Fruit fly (Drosophila melanogaster) whole organism, wandering third instar larva: Measurements from ENCODE around the gene VhaSFD.

Experiments used
- Abd-B ChIP-seq: fragments of >200 bp; optimal IDR thresholded peaks from 2 replicates; lab custom pipeline; 2017; ENCODE audit warnings: missing biosample characterization, missing genetic modification characterization
- CG32264 ChIP-seq: fragments of 200-800 bp; sonication (Bioruptor generic); optimal IDR thresholded peaks from 2 replicates; lab custom pipeline; 2016; ENCODE audit warnings: missing biosample characterization, missing genetic modification characterization
- CG9705 ChIP-seq: fragments of 200-800 bp; sonication (Bioruptor generic); optimal IDR thresholded peaks from 2 replicates; lab custom pipeline; 2018; ENCODE audit warnings: missing biosample characterization, mild to moderate bottlenecking, missing genetic modification characterization
- CrebA ChIP-seq: fragments of 200-800 bp; sonication (Bioruptor generic); optimal IDR thresholded peaks from 2 replicates; lab custom pipeline; 2016; ENCODE audit warnings: missing biosample characterization, mild to moderate bottlenecking, missing genetic modification characterization, borderline replicate concordance
- Dfd ChIP-seq: fragments of >200 bp; optimal IDR thresholded peaks from 2 replicates; lab custom pipeline; 2017; ENCODE audit warnings: missing biosample characterization, missing genetic modification characterization
- Dif ChIP-seq: fragments of 200-275, 200-300 bp; sonication (Bioruptor generic); optimal IDR thresholded peaks from 2 replicates; lab custom pipeline; 2018; ENCODE audit warnings: missing biosample characterization, missing genetic modification characterization; ENCODE audit not compliant: partially characterized antibody
- GATAd ChIP-seq: sonication (Bioruptor generic); optimal IDR thresholded peaks from 2 replicates; lab custom pipeline; 2016; ENCODE audit warnings: missing biosample characterization, missing genetic modification characterization
- HLH106 ChIP-seq: fragments of 200-800 bp; optimal IDR thresholded peaks from 3 replicates; lab custom pipeline; 2019; ENCODE audit warnings: missing biosample characterization, mild to moderate bottlenecking, missing genetic modification characterization, moderate library complexity
- Hnf4 ChIP-seq: fragments of 200-800 bp; sonication (Bioruptor generic); optimal IDR thresholded peaks from 2 replicates; lab custom pipeline; 2016; ENCODE audit warnings: missing biosample characterization, mild to moderate bottlenecking, missing genetic modification characterization
- Hr78 ChIP-seq: fragments of >200 bp; optimal IDR thresholded peaks from 2 replicates; lab custom pipeline; 2017; ENCODE audit warnings: missing biosample characterization, missing genetic modification characterization
- Hr83 ChIP-seq: fragments of 200-300 bp; sonication (Bioruptor generic); optimal IDR thresholded peaks from 2 replicates; lab custom pipeline; 2016; ENCODE audit warnings: missing biosample characterization, mild to moderate bottlenecking, missing genetic modification characterization, moderate library complexity; ENCODE audit not compliant: poor library complexity, severe bottlenecking
- Jra ChIP-seq: sonication (Bioruptor generic); optimal IDR thresholded peaks from 2 replicates; lab custom pipeline; 2016; ENCODE audit warnings: missing biosample characterization, missing genetic modification characterization
- Mio ChIP-seq: sonication (Bioruptor generic); optimal IDR thresholded peaks from 2 replicates; lab custom pipeline; 2016; ENCODE audit warnings: missing biosample characterization, missing genetic modification characterization
- Myc ChIP-seq: fragments of >200 bp; optimal IDR thresholded peaks from 2 replicates; lab custom pipeline; 2017
- N ChIP-seq: fragments of >200 bp; optimal IDR thresholded peaks from 2 replicates; lab custom pipeline; 2018; ENCODE audit warnings: missing biosample characterization, missing external identifiers, missing genetic modification characterization
- OdsH ChIP-seq: fragments of 200-800 bp; sonication (Bioruptor generic); optimal IDR thresholded peaks from 2 replicates; lab custom pipeline; 2016; ENCODE audit warnings: missing biosample characterization, mild to moderate bottlenecking, missing genetic modification characterization
- Rel ChIP-seq, 2 experiments: fragments of 200-800 bp; sonication (Bioruptor generic) in 1 of 2; optimal IDR thresholded peaks; 2 replicates in 1 of 2; 3 replicates in 1 of 2; lab custom pipeline; 2016 to 2019; ENCODE audit warnings: mild to moderate bottlenecking in 2 of 2, missing biosample characterization in 2 of 2, missing genetic modification characterization in 2 of 2, moderate library complexity in 1 of 2
- Sp1 ChIP-seq: fragments of 200-800 bp; sonication (Bioruptor generic); optimal IDR thresholded peaks from 3 replicates; lab custom pipeline; 2019; ENCODE audit warnings: missing biosample characterization, mild to moderate bottlenecking, missing genetic modification characterization, moderate library complexity
- Vsx2 ChIP-seq: fragments of 200-300, 225-300 bp; sonication (Bioruptor generic); optimal IDR thresholded peaks from 2 replicates; lab custom pipeline; 2018; ENCODE audit warnings: missing biosample characterization, missing genetic modification characterization; ENCODE audit not compliant: partially characterized antibody
- br ChIP-seq: fragments of 200-800 bp; sonication (Bioruptor generic); optimal IDR thresholded peaks from 2 replicates; lab custom pipeline; 2016; ENCODE audit warnings: missing biosample characterization, missing genetic modification characterization
- brk ChIP-seq: fragments of 200-800 bp; sonication (Bioruptor generic); optimal IDR thresholded peaks from 2 replicates; lab custom pipeline; 2016; ENCODE audit warnings: missing biosample characterization, mild to moderate bottlenecking, missing genetic modification characterization
- dl ChIP-seq, 2 experiments: fragments of 175-275, 200-275 bp in 1 of 2; fragments of 200-275 bp in 1 of 2; sonication (Bioruptor generic); optimal IDR thresholded peaks; lab custom pipeline; 2018; ENCODE audit warnings: mild to moderate bottlenecking in 2 of 2, missing biosample characterization in 2 of 2, missing genetic modification characterization in 2 of 2, moderate library complexity in 2 of 2; ENCODE audit not compliant: partially characterized antibody in 2 of 2, insufficient read depth in 1 of 2
- dmrt93B ChIP-seq: fragments of 200-800 bp; sonication (Bioruptor generic); optimal IDR thresholded peaks from 2 replicates; lab custom pipeline; 2018; ENCODE audit warnings: missing biosample characterization, mild to moderate bottlenecking, missing genetic modification characterization
- dsf ChIP-seq: sonication (Bioruptor generic); optimal IDR thresholded peaks from 2 replicates; lab custom pipeline; 2016; ENCODE audit warnings: missing biosample characterization, missing genetic modification characterization, borderline replicate concordance
- ey ChIP-seq: fragments of 200-800 bp; sonication (Bioruptor generic); optimal IDR thresholded peaks from 2 replicates; lab custom pipeline; 2016; ENCODE audit warnings: missing biosample characterization, missing genetic modification characterization
- foxo ChIP-seq, 2 experiments: fragments of 200-800 bp; sonication (Bioruptor generic); optimal IDR thresholded peaks; 2 replicates in 1 of 2; 3 replicates in 1 of 2; lab custom pipeline; 2016 to 2017; ENCODE audit warnings: missing biosample characterization in 2 of 2, missing genetic modification characterization in 2 of 2
- fru ChIP-seq: fragments of 200-800 bp; sonication (Bioruptor generic); optimal IDR thresholded peaks from 3 replicates; lab custom pipeline; 2016; ENCODE audit warnings: missing biosample characterization, mild to moderate bottlenecking, missing genetic modification characterization
- h ChIP-seq: fragments of 200-800 bp; sonication (Bioruptor generic); optimal IDR thresholded peaks from 3 replicates; lab custom pipeline; 2016; ENCODE audit warnings: missing biosample characterization, mild to moderate bottlenecking, missing genetic modification characterization
- jim ChIP-seq: fragments of 175-275, 200-325 bp; sonication (Bioruptor generic); optimal IDR thresholded peaks from 2 replicates; lab custom pipeline; 2016; ENCODE audit warnings: missing biosample characterization, mild to moderate bottlenecking, missing genetic modification characterization
- lola ChIP-seq: fragments of >200 bp; optimal IDR thresholded peaks from 2 replicates; lab custom pipeline; 2017; ENCODE audit warnings: missing biosample characterization, missing genetic modification characterization
- pan ChIP-seq: fragments of >200 bp; optimal IDR thresholded peaks from 2 replicates; lab custom pipeline; 2017
- psq ChIP-seq: fragments of 200-800 bp; sonication (Bioruptor generic); optimal IDR thresholded peaks from 3 replicates; lab custom pipeline; 2017; ENCODE audit warnings: missing biosample characterization, mild to moderate bottlenecking, missing genetic modification characterization, moderate library complexity
- rgr ChIP-seq: fragments of 200-800 bp; sonication (Bioruptor generic); optimal IDR thresholded peaks from 3 replicates; lab custom pipeline; 2016; ENCODE audit warnings: missing biosample characterization, mild to moderate bottlenecking, missing genetic modification characterization
- sage ChIP-seq: fragments of 200-800 bp; sonication (Bioruptor generic); optimal IDR thresholded peaks from 2 replicates; lab custom pipeline; 2016; ENCODE audit warnings: missing biosample characterization, mild to moderate bottlenecking, missing genetic modification characterization
- sv ChIP-seq: fragments of 200-800 bp; sonication (Bioruptor generic); optimal IDR thresholded peaks from 3 replicates; lab custom pipeline; 2016; ENCODE audit warnings: missing biosample characterization, missing genetic modification characterization
- tai ChIP-seq: sonication (Bioruptor generic); optimal IDR thresholded peaks from 2 replicates; lab custom pipeline; 2016; ENCODE audit warnings: missing biosample characterization, missing genetic modification characterization
- usp ChIP-seq: fragments of >200 bp; optimal IDR thresholded peaks from 2 replicates; lab custom pipeline; 2017; ENCODE audit warnings: missing biosample characterization, missing genetic modification characterization
- woc ChIP-seq: sonication (Bioruptor generic); optimal IDR thresholded peaks from 2 replicates; lab custom pipeline; 2016; ENCODE audit warnings: missing biosample characterization, mild to moderate bottlenecking, missing genetic modification characterization

The VhaSFD gene

DNA sequence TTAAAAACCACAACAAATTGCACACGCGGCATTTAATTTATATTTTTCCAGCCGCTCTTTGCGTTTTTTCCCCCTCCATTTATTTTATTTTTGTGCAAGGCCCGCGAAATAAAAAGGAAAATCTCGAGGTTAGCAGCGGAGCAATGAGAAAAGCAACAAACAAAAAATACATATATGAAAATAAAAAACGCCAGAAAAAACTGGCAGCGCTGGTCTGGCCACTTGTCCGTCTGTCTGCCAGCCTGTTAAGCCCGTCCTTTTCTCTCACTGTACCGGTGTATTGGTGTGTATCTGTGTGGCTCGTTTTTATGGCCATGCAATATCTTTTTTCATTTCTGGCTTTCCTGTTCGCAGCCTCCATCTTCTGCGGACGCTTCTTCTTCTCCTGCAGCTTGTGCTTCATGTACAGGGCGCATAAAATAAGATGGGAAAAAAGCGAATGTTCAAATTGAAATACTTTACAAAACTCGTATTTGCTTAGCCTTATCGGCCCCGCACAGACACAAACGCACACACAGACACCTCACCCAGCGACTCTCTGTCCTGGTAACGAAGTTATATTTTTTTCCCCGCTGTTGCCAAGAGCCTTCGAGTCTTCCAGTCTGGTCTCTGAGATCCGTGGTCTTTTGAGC, 41.1 kb downstream of the VhaSFD start:
- TF ChIP-seq jim (GFP tag; lab: Kevin White, UChicago), result no peak
- no peak for TF ChIP-seq Mio (GFP tag; lab: Kevin White, UChicago)
- TF ChIP-seq dl (GFP tag; optimal IDR thresholded peaks at IDR 0.05; lab: Kevin White, UChicago; ENCODE audit: insufficient read depth in 1 of 2, partially characterized antibody in 2 of 2), result peak in 1 of 2 experiments; percentile 15
- TF ChIP-seq brk (GFP tag; lab: Kevin White, UChicago), result no peak
- TF ChIP-seq CG9705 (GFP tag; lab: Kevin White, UChicago), result no peak
- peak; percentile 32 for TF ChIP-seq h (GFP tag; lab: Kevin White, UChicago)
- TF ChIP-seq woc (GFP tag; lab: Kevin White, UChicago), result peak; percentile 41
- no peak for TF ChIP-seq dsf (GFP tag; lab: Kevin White, UChicago)
- no peak for TF ChIP-seq Vsx2 (GFP tag; lab: Kevin White, UChicago)
- TF ChIP-seq Hr83 (GFP tag; lab: Kevin White, UChicago), result no peak
- TF ChIP-seq Rel (GFP tag; optimal IDR thresholded peaks at IDR 0.05; lab: Kevin White, UChicago), result peak; percentile 55
- TF ChIP-seq Rel (tag; optimal IDR thresholded peaks at IDR 0.05; lab: Kevin White, UChicago), result peak; percentile 15
- TF ChIP-seq Myc (lab: Kevin White, UChicago), result no peak
- peak; percentile 20 for TF ChIP-seq ey
- TF ChIP-seq psq, result peak; percentile 86
- TF ChIP-seq Jra (GFP tag; lab: Kevin White, UChicago), result peak; percentile 41
- TF ChIP-seq pan, result no peak
- TF ChIP-seq rgr (GFP tag; lab: Kevin White, UChicago), result no peak
- no peak for TF ChIP-seq dmrt93B (GFP tag; lab: Kevin White, UChicago)
- TF ChIP-seq sv, result no peak
- TF ChIP-seq sage (GFP tag; lab: Kevin White, UChicago), result no peak
- TF ChIP-seq lola, result no peak
- no peak for TF ChIP-seq HLH106 (tag; lab: Kevin White, UChicago)
- TF ChIP-seq br (GFP tag; lab: Kevin White, UChicago), result peak; percentile 4
- no peak for TF ChIP-seq usp
- peak; percentile 59 for TF ChIP-seq CrebA
- TF ChIP-seq Abd-B (GFP tag; lab: Kevin White, UChicago), result no peak
- peak; percentile 16 for TF ChIP-seq CG32264 (GFP tag; lab: Kevin White, UChicago)
- no peak for TF ChIP-seq tai (GFP tag; lab: Kevin White, UChicago)
- peak; percentile 64 for TF ChIP-seq Sp1 (GFP tag; lab: Kevin White, UChicago)
- TF ChIP-seq Dfd (GFP tag; lab: Kevin White, UChicago), result no peak
- no peak for TF ChIP-seq Dif (GFP tag; lab: Kevin White, UChicago)
- peak; percentile 34 for TF ChIP-seq OdsH (GFP tag; lab: Kevin White, UChicago)
- TF ChIP-seq Hr78 (GFP tag; lab: Kevin White, UChicago), result no peak
- no peak for TF ChIP-seq N (GFP tag; lab: Kevin White, UChicago)
- TF ChIP-seq GATAd (GFP tag; lab: Kevin White, UChicago), result no peak
- peak; percentile 43 for TF ChIP-seq fru
- TF ChIP-seq foxo (GFP tag; optimal IDR thresholded peaks at IDR 0.05; lab: Kevin White, UChicago), result peak in 1 of 2 experiments; percentile 40
- TF ChIP-seq Hnf4 (GFP tag; lab: Kevin White, UChicago), result peak; percentile 22

DNA sequence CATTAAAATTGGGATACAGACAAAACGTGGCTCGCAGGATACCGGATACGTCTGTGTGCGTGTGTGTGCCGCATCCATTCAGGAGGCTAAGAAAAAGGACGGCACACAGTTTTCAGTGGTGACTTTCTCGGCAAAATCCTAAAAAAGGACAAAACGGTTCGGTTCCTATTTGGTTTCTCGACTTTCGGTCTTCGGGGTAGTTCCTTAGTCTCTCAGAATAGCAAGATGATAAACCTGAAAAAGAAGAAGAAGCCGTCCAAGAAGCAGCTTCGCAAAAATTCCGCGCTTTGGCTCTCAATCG, 42.1 kb downstream of the VhaSFD start:
- no peak for TF ChIP-seq Hr83 (GFP tag; lab: Kevin White, UChicago)
- TF ChIP-seq dsf (GFP tag; lab: Kevin White, UChicago), result no peak
- TF ChIP-seq Vsx2 (GFP tag; lab: Kevin White, UChicago), result no peak
- TF ChIP-seq Abd-B (GFP tag; lab: Kevin White, UChicago), result no peak
- TF ChIP-seq dmrt93B (GFP tag; lab: Kevin White, UChicago), result no peak
- no peak for TF ChIP-seq HLH106 (tag; lab: Kevin White, UChicago)
- TF ChIP-seq lola, result no peak
- TF ChIP-seq, all 38 proteins: peak for 0
